Fruit fly (Drosophila melanogaster) whole organism, embryonic: ENCODE data around the gene nkt.

Experiments used
- CG10431 ChIP-seq: fragments of 200-800 bp; sonication (Bioruptor generic); optimal IDR thresholded peaks from 3 replicates; lab custom pipeline; 2018; ENCODE audit warnings: missing biosample characterization, mild to moderate bottlenecking, missing genetic modification characterization
- CG10654 ChIP-seq: fragments of 200-800 bp; sonication (Bioruptor generic); optimal IDR thresholded peaks from 2 replicates; lab custom pipeline; 2016; ENCODE audit warnings: missing biosample characterization, missing genetic modification characterization
- CG11085 ChIP-seq: fragments of 200-800 bp; sonication (Bioruptor generic); IDR thresholded peaks from 2 replicates; pipeline ENCODE4 v1.3.6; 2022; ENCODE audit warnings: missing biosample characterization, missing genetic modification characterization
- CG11093 ChIP-seq: fragments of 200-800 bp; sonication (Bioruptor generic); IDR thresholded peaks from 3 replicates; pipeline ENCODE4 v1.3.6; 2022; ENCODE audit warnings: missing biosample characterization, missing genetic modification characterization
- CG14050 ChIP-seq: fragments of 200-800 bp; sonication (Bioruptor generic); IDR thresholded peaks from 3 replicates; pipeline ENCODE4 v1.3.6; 2022; ENCODE audit warnings: missing biosample characterization, missing genetic modification characterization
- CG17829 ChIP-seq: fragments of 200-800 bp; optimal IDR thresholded peaks from 2 replicates; lab custom pipeline; 2019; ENCODE audit warnings: missing biosample characterization, mild to moderate bottlenecking, missing genetic modification characterization, moderate library complexity
- CG1792 ChIP-seq: fragments of 200-800 bp; sonication (Bioruptor generic); optimal IDR thresholded peaks from 2 replicates; lab custom pipeline; 2016; ENCODE audit warnings: missing biosample characterization, missing genetic modification characterization
- CG18262 ChIP-seq: fragments of 200-800 bp; optimal IDR thresholded peaks from 3 replicates; lab custom pipeline; 2019; ENCODE audit warnings: missing biosample characterization, mild to moderate bottlenecking, missing genetic modification characterization, moderate library complexity
- CG18476 ChIP-seq: fragments of 200-800 bp; sonication (Bioruptor generic); optimal IDR thresholded peaks from 2 replicates; lab custom pipeline; 2016; ENCODE audit warnings: missing biosample characterization, mild to moderate bottlenecking, missing genetic modification characterization
- CG32772 ChIP-seq: fragments of 200-800 bp; sonication (Bioruptor generic); IDR thresholded peaks from 2 replicates; pipeline ENCODE4 v1.3.6; 2022; ENCODE audit warnings: missing biosample characterization, missing genetic modification characterization
- CG3838 ChIP-seq: fragments of 200-800 bp; sonication (Bioruptor generic); optimal IDR thresholded peaks from 3 replicates; lab custom pipeline; 2016; ENCODE audit warnings: missing biosample characterization, missing genetic modification characterization
- CG4328 ChIP-seq: fragments of 200-800 bp; sonication (Bioruptor generic); optimal IDR thresholded peaks from 3 replicates; lab custom pipeline; 2017; ENCODE audit warnings: missing biosample characterization, missing genetic modification reagents, missing genetic modification characterization
- CG4854 ChIP-seq: fragments of 200-800 bp; sonication (Bioruptor generic); optimal IDR thresholded peaks from 2 replicates; lab custom pipeline; 2016; ENCODE audit warnings: missing biosample characterization, missing genetic modification characterization, inconsistent platforms
- CG5245 ChIP-seq: fragments of 200-800 bp; sonication (Bioruptor generic); optimal IDR thresholded peaks from 3 replicates; lab custom pipeline; 2016; ENCODE audit warnings: missing biosample characterization, missing genetic modification characterization
- CG6813 ChIP-seq: fragments of 200-800 bp; sonication (Bioruptor generic); optimal IDR thresholded peaks from 2 replicates; lab custom pipeline; 2017; ENCODE audit warnings: missing biosample characterization, missing genetic modification characterization, mild to moderate bottlenecking, moderate library complexity, missing genetic modification reagents
- CG7963 ChIP-seq: fragments of 200-800 bp; sonication (Bioruptor generic); IDR thresholded peaks from 3 replicates; pipeline ENCODE4 v1.3.6; 2022; ENCODE audit warnings: missing biosample characterization, missing genetic modification characterization; ENCODE audit not compliant: partially characterized antibody
- CG9609 ChIP-seq: fragments of 200-800 bp; sonication (Bioruptor generic); optimal IDR thresholded peaks from 3 replicates; lab custom pipeline; 2016; ENCODE audit warnings: missing biosample characterization, missing genetic modification characterization
- CG9797 ChIP-seq: fragments of 200-800 bp; sonication (Bioruptor generic); optimal IDR thresholded peaks from 3 replicates; lab custom pipeline; 2018; ENCODE audit warnings: missing biosample characterization, mild to moderate bottlenecking, missing genetic modification characterization
- CrebB ChIP-seq: fragments of 200-800 bp; sonication (Bioruptor generic); optimal IDR thresholded peaks from 3 replicates; lab custom pipeline; 2018; ENCODE audit warnings: missing biosample characterization, mild to moderate bottlenecking, missing genetic modification characterization
- Dbx ChIP-seq: fragments of 200-800 bp; sonication (Bioruptor generic); IDR thresholded peaks from 3 replicates; pipeline ENCODE4 v1.3.6; 2022; ENCODE audit warnings: missing biosample characterization, missing genetic modification characterization
- Doc2 ChIP-seq: fragments of 200-800 bp; sonication (Bioruptor generic); IDR thresholded peaks from 2 replicates; pipeline ENCODE4 v1.3.6; 2022; ENCODE audit warnings: missing biosample characterization, missing genetic modification characterization
- Ets65A ChIP-seq: fragments of 200-800 bp; sonication (Bioruptor generic); peaks from one replicate; lab custom pipeline; 2016; ENCODE audit warnings: missing biosample characterization, missing genetic modification characterization
- Gsc ChIP-seq: fragments of 200-800 bp; sonication (Bioruptor generic); IDR thresholded peaks from 2 replicates; pipeline ENCODE4 v1.3.6; 2022; ENCODE audit warnings: missing biosample characterization, missing genetic modification characterization
- HLH3B ChIP-seq: fragments of 200-800 bp; sonication (Bioruptor generic); IDR thresholded peaks from 2 replicates; pipeline ENCODE4 v1.3.6; 2022; ENCODE audit warnings: missing biosample characterization, missing genetic modification characterization
- Hmr ChIP-seq: fragments of 200-800 bp; sonication (Bioruptor generic); optimal IDR thresholded peaks from 3 replicates; lab custom pipeline; 2017; ENCODE audit warnings: mild to moderate bottlenecking, missing biosample characterization, missing genetic modification reagents, missing genetic modification characterization
- Hr51 ChIP-seq, 2 experiments: fragments of 200-800 bp; sonication (Bioruptor generic); optimal IDR thresholded peaks; 2 replicates in 1 of 2; 3 replicates in 1 of 2; lab custom pipeline; 2016 to 2018; ENCODE audit warnings: missing biosample characterization in 2 of 2, missing genetic modification characterization in 2 of 2, mild to moderate bottlenecking in 1 of 2, moderate library complexity in 1 of 2
- Hsf ChIP-seq: fragments of 200-800 bp; sonication (Bioruptor generic); optimal IDR thresholded peaks from 3 replicates; lab custom pipeline; 2016; ENCODE audit warnings: missing biosample characterization, missing genetic modification characterization
- Kr ChIP-seq: fragments of 200-800 bp; sonication (Bioruptor generic); optimal IDR thresholded peaks from 2 replicates; lab custom pipeline; 2017; ENCODE audit warnings: missing biosample characterization, mild to moderate bottlenecking, missing genetic modification characterization
- Lim3 ChIP-seq: fragments of 200-800 bp; sonication (Bioruptor generic); IDR thresholded peaks from 2 replicates; pipeline ENCODE4 v1.3.6; 2022; ENCODE audit warnings: missing biosample characterization, missing genetic modification characterization
- Optix ChIP-seq: fragments of 200-800 bp; sonication (Bioruptor generic); IDR thresholded peaks from 3 replicates; pipeline ENCODE4 v1.3.6; 2022; ENCODE audit warnings: missing biosample characterization, missing genetic modification characterization
- Pdp1 ChIP-seq, 2 experiments: fragments of 200-800 bp; sonication (Bioruptor generic); optimal IDR thresholded peaks; 3 replicates each; lab custom pipeline; 2016; ENCODE audit warnings: missing biosample characterization in 2 of 2, missing genetic modification characterization in 2 of 2, mild to moderate bottlenecking in 1 of 2, moderate library complexity in 1 of 2
- Rx ChIP-seq: fragments of 200-800 bp; sonication (Bioruptor generic); IDR thresholded peaks from 2 replicates; pipeline ENCODE4 v1.3.6; 2022; ENCODE audit warnings: missing biosample characterization, missing genetic modification characterization
- Scr ChIP-seq: fragments of 200-800 bp; sonication (Bioruptor generic); IDR thresholded peaks from 2 replicates; pipeline ENCODE4 v1.3.6; 2022; ENCODE audit warnings: missing biosample characterization, missing genetic modification characterization; ENCODE audit not compliant: partially characterized antibody
- Six4 ChIP-seq: fragments of 200-800 bp; sonication (Bioruptor generic); optimal IDR thresholded peaks from 2 replicates; lab custom pipeline; 2016; ENCODE audit warnings: missing biosample characterization, missing genetic modification characterization
- az2 ChIP-seq: fragments of 200-800 bp; sonication (Bioruptor generic); optimal IDR thresholded peaks from 3 replicates; lab custom pipeline; 2016; ENCODE audit warnings: missing biosample characterization, missing genetic modification characterization
- bbx ChIP-seq: fragments of 200-800 bp; sonication (Bioruptor generic); IDR thresholded peaks from 2 replicates; pipeline ENCODE4 v1.3.6; 2022; ENCODE audit warnings: missing biosample characterization, missing genetic modification characterization; ENCODE audit not compliant: partially characterized antibody
- dpn ChIP-seq, 2 experiments: fragments of 200-800 bp; sonication (Bioruptor generic); optimal IDR thresholded peaks; 3 replicates each; lab custom pipeline; 2016; ENCODE audit warnings: missing biosample characterization in 2 of 2, missing genetic modification characterization in 2 of 2
- grau ChIP-seq: fragments of 200-800 bp; optimal IDR thresholded peaks from 3 replicates; lab custom pipeline; 2019; ENCODE audit warnings: missing biosample characterization, mild to moderate bottlenecking, missing genetic modification characterization, moderate library complexity
- grn ChIP-seq: fragments of 200-800 bp; sonication (Bioruptor generic); optimal IDR thresholded peaks from 3 replicates; lab custom pipeline; 2017; ENCODE audit warnings: missing biosample characterization, missing genetic modification characterization
- luna ChIP-seq: fragments of 200-800 bp; sonication (Bioruptor generic); optimal IDR thresholded peaks from 2 replicates; lab custom pipeline; 2016; ENCODE audit warnings: missing biosample characterization, missing genetic modification characterization
- nmo ChIP-seq: fragments of 200-800 bp; sonication (Bioruptor generic); optimal IDR thresholded peaks from 2 replicates; lab custom pipeline; 2018; ENCODE audit warnings: missing biosample characterization, mild to moderate bottlenecking, missing genetic modification characterization, moderate library complexity
- oc ChIP-seq: fragments of 200-800 bp; sonication (Bioruptor generic); optimal IDR thresholded peaks from 2 replicates; lab custom pipeline; 2018; ENCODE audit warnings: missing biosample characterization, mild to moderate bottlenecking, missing genetic modification characterization, moderate library complexity
- pnt ChIP-seq: fragments of 200-800 bp; sonication (Bioruptor generic); optimal IDR thresholded peaks from 3 replicates; lab custom pipeline; 2016; ENCODE audit warnings: missing biosample characterization, missing genetic modification characterization
- ranshi ChIP-seq: fragments of 200-800 bp; sonication (Bioruptor generic); IDR thresholded peaks from 2 replicates; pipeline ENCODE4 v1.3.6; 2022; ENCODE audit warnings: missing biosample characterization, missing genetic modification characterization
- rib ChIP-seq: fragments of 200-800 bp; sonication (Bioruptor generic); IDR thresholded peaks from 2 replicates; pipeline ENCODE4 v1.3.6; 2022; ENCODE audit warnings: missing biosample characterization, missing genetic modification characterization
- unpg ChIP-seq: fragments of 200-800 bp; sonication (Bioruptor generic); optimal IDR thresholded peaks from 3 replicates; lab custom pipeline; 2018; ENCODE audit warnings: missing biosample characterization, mild to moderate bottlenecking, missing genetic modification characterization, moderate library complexity
- wdn ChIP-seq: fragments of 200-800 bp; sonication (Bioruptor generic); IDR thresholded peaks from 2 replicates; pipeline ENCODE4 v1.3.6; 2022; ENCODE audit warnings: missing biosample characterization, missing genetic modification characterization
- z ChIP-seq: fragments of 200-800 bp; sonication (Bioruptor generic); IDR thresholded peaks from 3 replicates; pipeline ENCODE4 v1.3.6; 2022; ENCODE audit warnings: missing biosample characterization, missing genetic modification characterization
- zfh1 ChIP-seq: fragments of 200-800 bp; sonication (Bioruptor generic); IDR thresholded peaks from 3 replicates; pipeline ENCODE4 v1.3.6; 2022; ENCODE audit warnings: missing biosample characterization, missing genetic modification characterization

Gene nkt

dm6 chr3L:11215244-11216121 lies 14.3 kb downstream of the nkt start (continued):
- TF ChIP-seq Pdp1 (GFP tag; optimal IDR thresholded peaks at IDR 0.05; lab: Kevin White, UChicago) = peak; percentile 64 to 91
- TF ChIP-seq Kr = no peak
- TF ChIP-seq Gsc (GFP tag; lab: Robert Waterston, UW) = no peak
- TF ChIP-seq az2 (GFP tag; lab: Kevin White, UChicago) = peak; percentile 88
- TF ChIP-seq luna = peak; percentile 36
- peak; percentile 18 for TF ChIP-seq CG9797 (GFP tag; lab: Kevin White, UChicago)
- TF ChIP-seq ranshi (GFP tag; lab: Robert Waterston, UW) = peak; percentile 94
- peak; percentile 84 for TF ChIP-seq CG18476 (GFP tag; lab: Kevin White, UChicago)
- peak; percentile 96 for TF ChIP-seq Dbx (GFP tag; lab: Robert Waterston, UW)
- TF ChIP-seq grn (GFP tag; lab: Kevin White, UChicago) = peak; percentile 38
- no peak for TF ChIP-seq Doc2
- peak; percentile 80 for TF ChIP-seq CG5245 (GFP tag; lab: Kevin White, UChicago)
- TF ChIP-seq Rx (GFP tag; lab: Robert Waterston, UW) = peak; percentile 90
- peak; percentile 97 for TF ChIP-seq Ets65A (GFP tag; lab: Kevin White, UChicago)
- peak; percentile 83 for TF ChIP-seq grau (tag; lab: Kevin White, UChicago)
- TF ChIP-seq CG18262 (tag; lab: Kevin White, UChicago) = peak; percentile 84
- TF ChIP-seq zfh1 = peak; percentile 94
- TF ChIP-seq CG4328 (GFP tag; lab: Kevin White, UChicago) = peak; percentile 42
- peak; percentile 56 for TF ChIP-seq CG10431 (GFP tag; lab: Kevin White, UChicago)
- TF ChIP-seq unpg (GFP tag; lab: Kevin White, UChicago) = peak; percentile 93
- TF ChIP-seq Optix (GFP tag; lab: Robert Waterston, UW) = peak; percentile 91
- peak; percentile 92 for TF ChIP-seq CG6813 (GFP tag; lab: Kevin White, UChicago)
- TF ChIP-seq Hr51 (GFP tag; optimal IDR thresholded peaks at IDR 0.05; lab: Kevin White, UChicago) = peak; percentile 80 to 86
- TF ChIP-seq Lim3 (GFP tag; lab: Robert Waterston, UW) = 0 out of 2 replicates have a peak, but pooled peaks have one; percentile 34
- peak; percentile 87 to 91 for TF ChIP-seq dpn (GFP tag; optimal IDR thresholded peaks at IDR 0.05; lab: Kevin White, UChicago)
- TF ChIP-seq wdn (GFP tag; lab: Robert Waterston, UW) = peak; percentile 94
- TF ChIP-seq CG14050 (GFP tag; lab: Robert Waterston, UW) = peak; percentile 83
- peak; percentile 93 for TF ChIP-seq HLH3B (GFP tag; lab: Robert Waterston, UW)
- TF ChIP-seq oc (tag; lab: Kevin White, UChicago) = peak; percentile 53
- peak; percentile 86 for TF ChIP-seq CG17829
- TF ChIP-seq Scr (GFP tag; lab: Robert Waterston, UW) = peak; percentile 12; the same call in 1 of the 2 replicates
- TF ChIP-seq CG9609 (GFP tag; lab: Kevin White, UChicago) = peak; percentile 86
- TF ChIP-seq Hmr (GFP tag; lab: Kevin White, UChicago) = peak; percentile 95
- TF ChIP-seq nmo (GFP tag; lab: Kevin White, UChicago) = peak; percentile 58
- TF ChIP-seq CG11085 (GFP tag; lab: Robert Waterston, UW) = peak; percentile 90
- peak; percentile 82 for TF ChIP-seq pnt
- no peak for TF ChIP-seq bbx (GFP tag; lab: Robert Waterston, UW)
- peak; percentile 56; the same call in 1 of the 3 replicates for TF ChIP-seq CG11093 (GFP tag; lab: Robert Waterston, UW)
- peak; percentile 86 for TF ChIP-seq CG32772 (GFP tag; lab: Robert Waterston, UW)
- peak; percentile 84 for TF ChIP-seq CG10654
- TF ChIP-seq Six4 (GFP tag; lab: Kevin White, UChicago) = peak; percentile 72
- TF ChIP-seq z (GFP tag; lab: Robert Waterston, UW) = peak; percentile 73
- peak; percentile 69 for TF ChIP-seq CG4854
- peak; percentile 85 for TF ChIP-seq CG1792 (GFP tag; lab: Kevin White, UChicago)
- TF ChIP-seq Hsf (GFP tag; lab: Kevin White, UChicago) = peak; percentile 91
- TF ChIP-seq CrebB (tag; lab: Kevin White, UChicago) = peak; percentile 84
- TF ChIP-seq CG3838 (GFP tag; lab: Kevin White, UChicago) = peak; percentile 47
- TF ChIP-seq rib (GFP tag; lab: Robert Waterston, UW) = peak; percentile 96
- no peak for TF ChIP-seq CG7963 (GFP tag; lab: Robert Waterston, UW)
